Worm (Caenorhabditis elegans) whole organism, L1 larva: ENCODE data around the gene sprr-3.

Experiments used
- C04F5.9 ChIP-seq: sonication (generic microtip); optimal IDR thresholded peaks from 2 replicates; lab custom pipeline; 2016; ENCODE audit warnings: missing genetic modification characterization, missing compliant biosample characterization
- C34B4.2 ChIP-seq: sonication (generic microtip); optimal IDR thresholded peaks from 2 replicates; lab custom pipeline; 2017; ENCODE audit warnings: mild to moderate bottlenecking, missing genetic modification characterization, missing compliant biosample characterization
- F16B12.6 ChIP-seq: fragments of 150-350 bp; optimal IDR thresholded peaks from 2 replicates; lab custom pipeline; 2014; ENCODE audit warnings: missing biosample characterization, missing genetic modification characterization
- Y116A8C.19 ChIP-seq: sonication (generic microtip); optimal IDR thresholded peaks from 2 replicates; lab custom pipeline; 2016; ENCODE audit warnings: missing compliant biosample characterization, missing genetic modification characterization, borderline replicate concordance
- alr-1 ChIP-seq: fragments of 200-800 bp; sonication (Bioruptor generic); optimal IDR thresholded peaks from 2 replicates; lab custom pipeline; 2018; ENCODE audit warnings: borderline replicate concordance, mild to moderate bottlenecking, missing genetic modification characterization, missing compliant biosample characterization
- aly-2 ChIP-seq: fragments of 150-350 bp; optimal IDR thresholded peaks from 2 replicates; lab custom pipeline; 2014; ENCODE audit warnings: missing biosample characterization, missing genetic modification characterization
- ama-1 ChIP-seq: fragments of 150-350 bp; optimal IDR thresholded peaks from 2 replicates; lab custom pipeline; 2014
- dpl-1 ChIP-seq, 3 experiments: fragments of 150-350 bp in 2 of 3; sonication (generic microtip) in 1 of 3; optimal IDR thresholded peaks; 2 replicates each; lab custom pipeline; 2014 to 2017; ENCODE audit warnings: missing biosample characterization in 3 of 3, missing genetic modification characterization in 3 of 3, missing genetic modification reagents in 3 of 3
- dsc-1 ChIP-seq: sonication (generic microtip); optimal IDR thresholded peaks from 2 replicates; lab custom pipeline; 2016; ENCODE audit warnings: mild to moderate bottlenecking, missing genetic modification characterization, missing compliant biosample characterization
- efl-3 ChIP-seq: fragments of 200-800 bp; sonication (Bioruptor generic); optimal IDR thresholded peaks from 2 replicates; lab custom pipeline; 2018; ENCODE audit warnings: mild to moderate bottlenecking, missing genetic modification characterization, missing compliant biosample characterization
- egl-13 ChIP-seq: sonication (generic microtip); optimal IDR thresholded peaks from 2 replicates; lab custom pipeline; 2016; ENCODE audit warnings: missing genotype, missing genetic modification reagents, missing genetic modification characterization, missing compliant biosample characterization
- elt-2 ChIP-seq: sonication (generic microtip); optimal IDR thresholded peaks from 2 replicates; lab custom pipeline; 2016; ENCODE audit warnings: missing genetic modification characterization, mild to moderate bottlenecking, inconsistent platforms, missing compliant biosample characterization, missing genetic modification reagents
- fkh-10 ChIP-seq: sonication (generic microtip); optimal IDR thresholded peaks from 2 replicates; lab custom pipeline; 2017; ENCODE audit warnings: missing biosample characterization, missing genetic modification reagents, missing genetic modification characterization
- irx-1 ChIP-seq: sonication (generic microtip); optimal IDR thresholded peaks from 2 replicates; lab custom pipeline; 2016; ENCODE audit warnings: missing genetic modification characterization, missing compliant biosample characterization
- lin-35 ChIP-seq, 2 experiments: fragments of 150-350 bp; optimal IDR thresholded peaks; 2 replicates each; lab custom pipeline; 2014; ENCODE audit warnings: missing biosample characterization in 2 of 2, missing genetic modification characterization in 2 of 2, missing genetic modification reagents in 2 of 2
- lin-39 ChIP-seq: fragments of 150-350 bp; optimal IDR thresholded peaks from 2 replicates; lab custom pipeline; 2014; ENCODE audit warnings: missing biosample characterization, missing genetic modification reagents, missing genetic modification characterization
- mab-9 ChIP-seq: fragments of 200-800 bp; sonication (Bioruptor generic); IDR thresholded peaks from 2 replicates; pipeline ENCODE4 v1.3.6; 2022; ENCODE audit warnings: missing genetic modification reagents, missing genetic modification characterization, missing compliant biosample characterization
- nhr-12 ChIP-seq: sonication (generic microtip); optimal IDR thresholded peaks from 2 replicates; lab custom pipeline; 2017; ENCODE audit warnings: missing biosample characterization, missing genetic modification characterization
- nhr-77 ChIP-seq: fragments of 150-350 bp; optimal IDR thresholded peaks from 2 replicates; lab custom pipeline; 2014; ENCODE audit warnings: missing biosample characterization, missing genetic modification characterization
- nhr-84 ChIP-seq: sonication (generic microtip); optimal IDR thresholded peaks from 2 replicates; lab custom pipeline; 2017; ENCODE audit warnings: missing biosample characterization, missing genetic modification characterization
- nhr-85 ChIP-seq: sonication (generic microtip); peaks from one replicate; lab custom pipeline; 2016; ENCODE audit warnings: missing genetic modification characterization, inconsistent platforms, missing compliant biosample characterization
- nhr-90 ChIP-seq: sonication (generic microtip); optimal IDR thresholded peaks from 2 replicates; lab custom pipeline; 2016; ENCODE audit warnings: mild to moderate bottlenecking, missing genetic modification characterization, missing compliant biosample characterization; ENCODE audit not compliant: poor library complexity
- pag-3 ChIP-seq: sonication (generic microtip); optimal IDR thresholded peaks from 2 replicates; lab custom pipeline; 2017; ENCODE audit warnings: missing genetic modification characterization, mild to moderate bottlenecking, missing compliant biosample characterization, antibody characterized with exemption, borderline replicate concordance; ENCODE audit not compliant: insufficient read depth
- pqm-1 ChIP-seq: sonication (generic microtip); optimal IDR thresholded peaks from 3 replicates; lab custom pipeline; 2017; ENCODE audit warnings: missing biosample characterization, missing genetic modification characterization
- skn-1 ChIP-seq: fragments of 150-350 bp; optimal IDR thresholded peaks from 2 replicates; lab custom pipeline; 2014; ENCODE audit warnings: missing biosample characterization, missing genetic modification characterization
- snpc-4 ChIP-seq: fragments of 150-350 bp; optimal IDR thresholded peaks from 2 replicates; lab custom pipeline; 2014; ENCODE audit warnings: missing biosample characterization, missing genetic modification characterization
- sptf-1 ChIP-seq: fragments of 150-350 bp; optimal IDR thresholded peaks from 2 replicates; lab custom pipeline; 2014; ENCODE audit warnings: missing biosample characterization, missing genetic modification characterization
- sup-37 ChIP-seq: fragments of 200-800 bp; sonication (Bioruptor generic); optimal IDR thresholded peaks from 2 replicates; lab custom pipeline; 2018; ENCODE audit warnings: mild to moderate bottlenecking, missing genetic modification characterization, missing compliant biosample characterization
- tlp-1 ChIP-seq: fragments of 150-350 bp; optimal IDR thresholded peaks from 2 replicates; lab custom pipeline; 2014; ENCODE audit warnings: missing biosample characterization, missing genetic modification characterization
- unc-62 ChIP-seq: fragments of 150-350 bp; optimal IDR thresholded peaks from 2 replicates; lab custom pipeline; 2014; ENCODE audit warnings: missing biosample characterization, missing genetic modification reagents, missing genetic modification characterization
- unc-86 ChIP-seq: sonication (generic microtip); optimal IDR thresholded peaks from 2 replicates; lab custom pipeline; 2016; ENCODE audit warnings: missing genetic modification characterization, missing compliant biosample characterization
- xbp-1 ChIP-seq: sonication (generic microtip); optimal IDR thresholded peaks from 2 replicates; lab custom pipeline; 2016; ENCODE audit warnings: missing genetic modification characterization, missing compliant biosample characterization
- zip-4 ChIP-seq: fragments of 200-800 bp; sonication (Bioruptor generic); optimal IDR thresholded peaks from 2 replicates; lab custom pipeline; 2018; ENCODE audit warnings: mild to moderate bottlenecking, missing genetic modification characterization, moderate library complexity, missing compliant biosample characterization
- ztf-4 ChIP-seq: fragments of 150-350 bp; optimal IDR thresholded peaks from 2 replicates; lab custom pipeline; 2014; ENCODE audit warnings: missing biosample characterization, missing genetic modification characterization

The sprr-3 gene

ce11 chrIV:2572107-2572506 lies 30.0 kb downstream of the sprr-3 start, which contains the start of gene Y69A2AR.51:
TSS of gene Y69A2AR.51 (plus strand) at chrIV:2572407.
- TF ChIP-seq sptf-1 (tag; lab: Kevin White, UChicago) (no peak), ztf-4 (no peak), F16B12.6 (tag; lab: Kevin White, UChicago) (no peak), dpl-1 (GFP tag; optimal IDR thresholded peaks at IDR 0.05; lab: Kevin White, UChicago) (no peak), nhr-85 (no peak), pqm-1 (tag; lab: Kevin White, UChicago) (no peak), egl-13 (no peak)

DNA sequence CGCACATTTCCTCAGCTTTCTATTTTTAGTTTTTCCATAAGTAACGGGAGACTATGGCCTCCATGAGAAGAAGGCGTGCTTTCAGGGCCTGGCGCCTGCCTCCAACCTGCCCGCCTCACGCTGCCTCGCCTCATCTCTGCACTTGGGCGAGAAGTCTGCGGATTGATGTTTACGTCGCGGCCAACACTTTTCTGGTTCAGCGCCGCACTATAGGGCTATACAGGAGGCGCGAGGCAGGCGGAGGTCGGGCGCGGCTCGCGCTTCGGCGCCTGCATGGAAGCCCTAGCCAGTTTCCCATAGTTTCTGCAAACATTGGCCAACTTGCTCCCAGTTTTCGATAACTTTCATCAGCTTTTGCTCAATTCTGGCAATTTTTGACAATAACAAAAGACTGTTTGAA lies 31.0 kb downstream of the sprr-3 start:
- no peak for TF ChIP-seq skn-1 (tag; lab: Kevin White, UChicago)
- no peak for TF ChIP-seq ama-1 (lab: Kevin White, UChicago)
- no peak for TF ChIP-seq fkh-10 (GFP tag; lab: Kevin White, UChicago)
- no peak for TF ChIP-seq mab-9

DNA sequence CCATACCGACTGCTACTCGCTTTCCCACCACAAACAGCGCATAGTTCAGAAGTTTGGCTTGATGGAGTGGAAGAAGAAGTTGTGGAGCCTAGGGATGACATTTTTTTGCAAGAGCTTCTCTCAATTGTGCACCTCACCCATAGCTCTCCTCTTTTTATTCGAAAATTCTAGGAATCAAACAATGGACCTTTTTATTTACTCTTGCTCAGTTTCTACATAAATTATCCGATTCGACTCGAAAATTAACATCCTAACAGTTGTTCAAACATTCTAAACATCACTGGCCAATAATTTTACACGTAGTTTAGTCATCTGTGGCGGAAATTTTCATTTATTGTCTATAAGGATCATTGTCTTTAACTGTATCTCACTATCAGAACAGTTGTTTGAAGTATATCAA lies 39.4 kb downstream of the sprr-3 start, which contains the start of gene nhr-242:
nhr-242 (minus strand) TSS at position 101 of the 400 bp plus-strand sequence.
- TF ChIP-seq tlp-1 (tag; lab: Kevin White, UChicago) (no peak), unc-62 (GFP tag; lab: Kevin White, UChicago) (no peak), aly-2 (no peak), lin-35 (GFP tag; optimal IDR thresholded peaks at IDR 0.05; lab: Kevin White, UChicago) (no peak), snpc-4 (tag; lab: Kevin White, UChicago) (no peak), nhr-12 (tag; lab: Kevin White, UChicago) (no peak), lin-39 (no peak), nhr-77 (tag; lab: Kevin White, UChicago) (no peak), ztf-4 (no peak), nhr-84 (no peak), unc-86 (tag; lab: Kevin White, UChicago) (no peak), Y116A8C.19 (tag; lab: Kevin White, UChicago) (no peak)

- TF ChIP-seq alr-1 = no peak
- TF ChIP-seq zip-4 (GFP tag; lab: Kevin White, UChicago) = no peak
- no peak for TF ChIP-seq xbp-1 (tag; lab: Kevin White, UChicago)
- TF ChIP-seq nhr-90 (tag; lab: Kevin White, UChicago) = no peak
- TF ChIP-seq pqm-1 (tag; lab: Kevin White, UChicago) = no peak
- TF ChIP-seq C34B4.2 (tag; lab: Kevin White, UChicago) = no peak
- TF ChIP-seq sup-37 (GFP tag; lab: Kevin White, UChicago) = no peak
- TF ChIP-seq irx-1 (tag; lab: Kevin White, UChicago) = no peak
- TF ChIP-seq efl-3 = no peak
- TF ChIP-seq elt-2 (tag; lab: Kevin White, UChicago) = no peak
- no peak for TF ChIP-seq skn-1 (tag; lab: Kevin White, UChicago)
- no peak for TF ChIP-seq C04F5.9
- TF ChIP-seq pag-3 = no peak
- no peak for TF ChIP-seq Y116A8C.19 (tag; lab: Kevin White, UChicago)
- no peak for TF ChIP-seq lin-39
- no peak for TF ChIP-seq dsc-1 (tag; lab: Kevin White, UChicago)
Observed at ce11 chrIV:2597417-2597816, 55.3 kb downstream of the sprr-3 start, which contains the start of gene Y69A2AR.47. TSS of gene Y69A2AR.47 (plus strand) at chrIV:2597717.
